Fruit fly (Drosophila melanogaster) whole organism, prepupa: ENCODE results near the gene Gnf1.
A peak's percentile ranks its signal among the peaks of the same experiment; 100 is the strongest.

Source experiments
- Blimp-1 ChIP-seq: fragments of 200-800 bp; sonication (Bioruptor generic); optimal IDR thresholded peaks from 3 replicates; lab custom pipeline; 2017; ENCODE audit warnings: missing biosample characterization, missing genetic modification characterization, mild to moderate bottlenecking, moderate library complexity, missing genetic modification reagents
- CG10669 ChIP-seq: fragments of 200-800 bp; sonication (Bioruptor generic); optimal IDR thresholded peaks from 3 replicates; lab custom pipeline; 2018; ENCODE audit warnings: missing biosample characterization, mild to moderate bottlenecking, missing genetic modification characterization, moderate library complexity
- CG11902 ChIP-seq: fragments of 200-800 bp; sonication (Bioruptor generic); optimal IDR thresholded peaks from 3 replicates; lab custom pipeline; 2016; ENCODE audit warnings: missing biosample characterization, missing genetic modification characterization
- CG3919 ChIP-seq: fragments of 200-800 bp; sonication (Bioruptor generic); optimal IDR thresholded peaks from 3 replicates; lab custom pipeline; 2016; ENCODE audit warnings: missing biosample characterization, missing genetic modification characterization
- CG6792 ChIP-seq: fragments of 200-800 bp; sonication (Bioruptor generic); optimal IDR thresholded peaks from 3 replicates; lab custom pipeline; 2016; ENCODE audit warnings: missing biosample characterization, missing genetic modification characterization
- CG6808 ChIP-seq: fragments of 200-800 bp; sonication (Bioruptor generic); optimal IDR thresholded peaks from 3 replicates; lab custom pipeline; 2017; ENCODE audit warnings: missing biosample characterization, missing genetic modification characterization, mild to moderate bottlenecking, moderate library complexity, missing genetic modification reagents
- Ets21C ChIP-seq: fragments of 200-800 bp; sonication (Bioruptor generic); optimal IDR thresholded peaks from 3 replicates; lab custom pipeline; 2016; ENCODE audit warnings: missing biosample characterization, missing genetic modification characterization
- Met ChIP-seq: fragments of 200-800 bp; sonication (Bioruptor generic); optimal IDR thresholded peaks from 3 replicates; lab custom pipeline; 2016; ENCODE audit warnings: missing biosample characterization, missing genetic modification characterization
- Sox102F ChIP-seq: fragments of 200-800 bp; sonication (Bioruptor generic); optimal IDR thresholded peaks from 2 replicates; lab custom pipeline; 2016; ENCODE audit warnings: missing biosample characterization, mild to moderate bottlenecking, missing genetic modification characterization
- dac ChIP-seq: fragments of 200-800 bp; sonication (Bioruptor generic); optimal IDR thresholded peaks from 2 replicates; lab custom pipeline; 2017; ENCODE audit warnings: missing biosample characterization, mild to moderate bottlenecking, missing genetic modification characterization
- net ChIP-seq: fragments of 200-800 bp; sonication (Bioruptor generic); optimal IDR thresholded peaks from 3 replicates; lab custom pipeline; 2016; ENCODE audit warnings: missing biosample characterization, missing genetic modification characterization

DNA sequence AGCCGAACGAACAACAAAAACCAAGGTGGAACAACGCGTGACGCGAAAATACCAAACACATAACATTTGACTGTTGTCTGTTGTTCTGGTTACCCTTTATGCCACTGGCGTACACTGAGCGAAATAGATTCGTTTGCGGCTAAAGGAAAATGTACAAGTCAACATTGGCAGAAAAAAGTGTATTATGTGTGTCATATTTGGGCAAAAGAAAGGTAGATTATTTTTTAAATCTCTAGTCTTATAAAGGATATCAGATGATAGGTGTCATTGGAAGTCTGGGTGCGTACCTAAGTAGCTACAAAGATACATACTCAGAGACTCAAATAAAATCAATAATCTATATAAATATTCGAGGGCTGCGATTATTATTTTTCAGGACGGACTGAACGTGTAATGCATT lies 22.6 kb upstream of the Gnf1 start:
- TF ChIP-seq net (GFP tag; lab: Kevin White, UChicago) (peak; percentile 27), CG11902 (GFP tag; lab: Kevin White, UChicago) (peak; percentile 6), Met (GFP tag; lab: Kevin White, UChicago) (peak; percentile 72), CG10669 (GFP tag; lab: Kevin White, UChicago) (peak; percentile 62), CG3919 (peak; percentile 41), CG6808 (GFP tag; lab: Kevin White, UChicago) (peak; percentile 16), Blimp-1 (GFP tag; lab: Kevin White, UChicago) (no peak), dac (GFP tag; lab: Kevin White, UChicago) (no peak), Sox102F (GFP tag; lab: Kevin White, UChicago) (peak; percentile 41), CG6792 (GFP tag; lab: Kevin White, UChicago) (peak; percentile 23), Ets21C (GFP tag; lab: Kevin White, UChicago) (peak; percentile 37)
